Worm (Caenorhabditis elegans) whole organism, L4/young adult: ENCODE data around the gene yif-1.

Experiments
- dao-5 ChIP-seq: sonication (generic microtip); optimal IDR thresholded peaks from 2 replicates; lab custom pipeline; 2016; ENCODE audit warnings: missing genotype, missing genetic modification characterization, moderate library complexity, missing compliant biosample characterization
- him-1 ChIP-seq: sonication (generic microtip); optimal IDR thresholded peaks from 2 replicates; lab custom pipeline; 2016; ENCODE audit warnings: missing genotype, missing genetic modification reagents, missing genetic modification characterization, missing compliant biosample characterization

- TF ChIP-seq dao-5 (tag; lab: Kevin White, UChicago) (no peak), him-1 (tag; lab: Kevin White, UChicago) (no peak)
Observed at ce11 chrV:10066769-10067168, 12.1 kb upstream of the yif-1 start, which contains the start of gene npr-39.
